Worm (Caenorhabditis elegans) whole organism, mixed stage, embryonic: ENCODE data around the gene Y59H11AR.10.

Experiments used
- lin-13 ChIP-seq: fragments of 150-350 bp; optimal IDR thresholded peaks from 2 replicates; lab custom pipeline; 2014; ENCODE audit warnings: missing biosample characterization, missing genetic modification characterization
- lsy-2 ChIP-seq: fragments of 150-350 bp; optimal IDR thresholded peaks from 2 replicates; lab custom pipeline; 2014; ENCODE audit warnings: missing biosample characterization, missing genetic modification characterization
- mls-2 ChIP-seq: sonication (generic microtip); optimal IDR thresholded peaks from 2 replicates; lab custom pipeline; 2016; ENCODE audit warnings: mild to moderate bottlenecking, missing genetic modification characterization, moderate library complexity, missing compliant biosample characterization
- nhr-12 ChIP-seq: fragments of 150-350 bp; optimal IDR thresholded peaks from 2 replicates; lab custom pipeline; 2014; ENCODE audit warnings: missing biosample characterization, missing genetic modification characterization
- nhr-237 ChIP-seq: fragments of 150-350 bp; optimal IDR thresholded peaks from 2 replicates; lab custom pipeline; 2014; ENCODE audit warnings: missing biosample characterization, missing genetic modification characterization
- snpc-4 ChIP-seq: fragments of 150-350 bp; optimal IDR thresholded peaks from 2 replicates; lab custom pipeline; 2014; ENCODE audit warnings: missing biosample characterization, missing genetic modification characterization
- unc-62 ChIP-seq: fragments of 150-350 bp; optimal IDR thresholded peaks from 2 replicates; lab custom pipeline; 2014; ENCODE audit warnings: missing biosample characterization, missing genetic modification reagents, missing genetic modification characterization

DNA sequence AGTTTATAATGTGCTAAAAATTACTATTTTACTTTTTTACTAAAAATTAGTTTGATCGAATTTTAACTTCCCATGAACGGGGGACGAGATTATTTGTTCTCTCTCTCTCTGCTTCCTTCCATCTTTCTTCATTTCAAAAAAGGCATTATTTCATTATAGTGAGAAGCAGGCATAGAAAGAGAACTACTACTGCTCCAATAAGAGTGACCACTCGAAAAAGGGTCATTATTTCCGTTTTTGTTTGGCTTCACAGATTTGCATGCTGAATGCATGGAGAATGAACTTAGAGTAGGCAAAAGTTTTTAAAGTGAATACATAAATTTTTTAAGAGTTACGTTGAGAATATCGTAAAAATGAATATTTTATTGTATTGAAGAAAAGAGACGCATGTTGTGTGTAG, 32.3 kb upstream of the Y59H11AR.10 start:
- no peak for TF ChIP-seq nhr-12 (tag; lab: Kevin White, UChicago)
- no peak for TF ChIP-seq snpc-4 (tag; lab: Kevin White, UChicago)
- TF ChIP-seq lsy-2 = no peak
- TF ChIP-seq nhr-237 = no peak
- TF ChIP-seq lin-13 = no peak
- TF ChIP-seq mls-2 = no peak
- TF ChIP-seq unc-62 = no peak
